Fruit fly (Drosophila melanogaster): ENCODE results near the gene Abp1.
A peak's percentile ranks its signal among the peaks of the same experiment; 100 is the strongest.

DNA sequence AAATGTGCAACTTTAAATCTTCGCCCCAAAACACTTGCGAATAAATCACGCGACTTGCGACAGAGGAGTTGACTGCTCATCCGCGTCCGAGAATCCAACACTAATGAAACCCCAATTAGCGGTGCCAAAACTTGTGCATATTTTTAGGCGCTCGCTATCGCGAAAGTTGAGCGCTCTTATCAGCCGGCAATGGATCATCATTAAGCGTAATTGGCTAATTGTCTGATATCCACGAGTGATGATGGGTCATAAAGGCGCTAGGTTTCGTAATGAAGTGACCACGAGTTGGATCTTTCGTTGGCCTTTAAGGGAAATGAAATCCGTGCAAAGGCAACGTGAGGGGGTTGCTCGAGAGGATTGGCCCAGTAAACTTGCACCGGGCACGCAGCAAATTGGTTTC lies 31.3 kb downstream of the Abp1 start:
- TF ChIP-seq Clk (GFP tag; optimal IDR thresholded peaks at IDR 0.05) (no peak), kay (GFP tag; ENCODE audit: borderline replicate concordance) (no peak), CG14711 (tag; optimal IDR thresholded peaks at IDR 0.05) (no peak), CG12768 (GFP tag; optimal IDR thresholded peaks at IDR 0.05) (no peak), CG33017 (tag; optimal IDR thresholded peaks at IDR 0.05) (peak; percentile 0), ovo (GFP tag; optimal IDR thresholded peaks at IDR 0.05) (no peak), toe (GFP tag; optimal IDR thresholded peaks at IDR 0.05) (no peak), tj (GFP tag; optimal IDR thresholded peaks at IDR 0.05) (no peak), CG7045 (GFP tag; optimal IDR thresholded peaks at IDR 0.05) (peak; percentile 5), Hr96 (GFP tag; optimal IDR thresholded peaks at IDR 0.05) (no peak), cic (GFP tag; optimal IDR thresholded peaks at IDR 0.05) (no peak), CG1620 (GFP tag; optimal IDR thresholded peaks at IDR 0.05) (no peak)

All from whole organism, adult.